Fruit fly (Drosophila melanogaster): Measurements from ENCODE around the gene TwdlG.

TwdlG gene

dm6 chr3R:4214038-4214437 is 37.1 kb downstream of the TwdlG start (continued):
- TF ChIP-seq pfk (GFP tag; optimal IDR thresholded peaks at IDR 0.05) (no peak), CG11247 (GFP tag; IDR thresholded peaks at IDR 0.05) (peak; percentile 83), abd-A (tag; optimal IDR thresholded peaks at IDR 0.05) (no peak), CG6765 (GFP tag; optimal IDR thresholded peaks at IDR 0.05) (no peak), CG16815 (GFP tag; optimal IDR thresholded peaks at IDR 0.05) (peak; percentile 42), sob (GFP tag; IDR thresholded peaks at IDR 0.05) (peak; percentile 87), lola (GFP tag; optimal IDR thresholded peaks at IDR 0.05) (peak in 1 of 3 experiments; percentile 12), CG18011 (GFP tag; optimal IDR thresholded peaks at IDR 0.05) (peak; percentile 18), lbe (GFP tag; optimal IDR thresholded peaks at IDR 0.05) (no peak), CG8290 (GFP tag; optimal IDR thresholded peaks at IDR 0.05) (no peak), CG8290 (tag; optimal IDR thresholded peaks at IDR 0.05) (peak in 1 of 2 experiments; percentile 95), CG1024 (GFP tag; IDR thresholded peaks at IDR 0.05) (peak; percentile 84), tap (tag; optimal IDR thresholded peaks at IDR 0.05) (peak; percentile 75), vnd (GFP tag; IDR thresholded peaks at IDR 0.05; ENCODE audit: partially characterized antibody) (no peak), Ravus (GFP tag; IDR thresholded peaks at IDR 0.05) (no peak), CG10267 (tag; optimal IDR thresholded peaks at IDR 0.05) (peak; percentile 26), emc (GFP tag; optimal IDR thresholded peaks at IDR 0.05) (peak; percentile 29), Sox102F (GFP tag; optimal IDR thresholded peaks at IDR 0.05) (peak; percentile 87), oc (tag; optimal IDR thresholded peaks at IDR 0.05) (peak; percentile 79), CG4360 (GFP tag; IDR thresholded peaks at IDR 0.05) (peak; percentile 68), psq (GFP tag; optimal IDR thresholded peaks at IDR 0.05) (no peak), tgo (GFP tag; IDR thresholded peaks at IDR 0.05) (peak; percentile 90), Xrp1 (GFP tag; IDR thresholded peaks at IDR 0.05) (peak; percentile 84), ttk (GFP tag; IDR thresholded peaks at IDR 0.05) (peak; percentile 94), ara (GFP tag; IDR thresholded peaks at IDR 0.05) (peak; percentile 84), D19B (GFP tag; optimal IDR thresholded peaks at IDR 0.05) (no peak), CG18262 (tag; optimal IDR thresholded peaks at IDR 0.05) (peak; percentile 71), CG2889 (GFP tag; IDR thresholded peaks at IDR 0.05) (peak; percentile 63; the same call in 1 of the 3 replicates), CG13894 (tag; optimal IDR thresholded peaks at IDR 0.05) (no peak), CG33557 (GFP tag; optimal IDR thresholded peaks at IDR 0.05) (no peak), CG14441 (GFP tag; IDR thresholded peaks at IDR 0.05) (peak; percentile 92), Poxn (GFP tag; IDR thresholded peaks at IDR 0.05) (no peak), eve (GFP tag; optimal IDR thresholded peaks at IDR 0.05) (no peak), CG2129 (GFP tag; IDR thresholded peaks at IDR 0.05; ENCODE audit: partially characterized antibody) (no peak), CG12942 (GFP tag; optimal IDR thresholded peaks at IDR 0.05) (peak; percentile 71), yki (optimal IDR thresholded peaks at IDR 0.05) (no peak), dimm (GFP tag; IDR thresholded peaks at IDR 0.05) (peak; percentile 77), Doc2 (GFP tag; IDR thresholded peaks at IDR 0.05) (peak; percentile 66), Dad (GFP tag; optimal IDR thresholded peaks at IDR 0.05) (peak; percentile 72), CG10565 (GFP tag; optimal IDR thresholded peaks at IDR 0.05) (no peak), CG13296 (GFP tag; optimal IDR thresholded peaks at IDR 0.05) (peak; percentile 52), CG15073 (GFP tag; optimal IDR thresholded peaks at IDR 0.05) (peak; percentile 10), CG10959 (GFP tag; IDR thresholded peaks at IDR 0.05) (peak; percentile 74), CG11723 (GFP tag; optimal IDR thresholded peaks at IDR 0.05) (peak; percentile 69), CG12391 (tag; optimal IDR thresholded peaks at IDR 0.05) (no peak), Sox100B (GFP tag; optimal IDR thresholded peaks at IDR 0.05) (peak; percentile 68), CG16779 (GFP tag; IDR thresholded peaks at IDR 0.05) (0 out of 2 replicates have a peak, but pooled peaks have one; percentile 51), mam (GFP tag; optimal IDR thresholded peaks at IDR 0.05) (peak; percentile 66), Hr39 (optimal IDR thresholded peaks at IDR 0.05) (no peak), az2 (GFP tag; optimal IDR thresholded peaks at IDR 0.05) (peak; percentile 71), Hr3 (GFP tag; optimal IDR thresholded peaks at IDR 0.05) (peak; percentile 70), pzg (GFP tag; optimal IDR thresholded peaks at IDR 0.05) (no peak), wdn (GFP tag; IDR thresholded peaks at IDR 0.05) (peak; percentile 69)

All from whole organism, embryonic.